Worm (Caenorhabditis elegans): Measurements from ENCODE around the gene str-181.

Gene str-181

DNA sequence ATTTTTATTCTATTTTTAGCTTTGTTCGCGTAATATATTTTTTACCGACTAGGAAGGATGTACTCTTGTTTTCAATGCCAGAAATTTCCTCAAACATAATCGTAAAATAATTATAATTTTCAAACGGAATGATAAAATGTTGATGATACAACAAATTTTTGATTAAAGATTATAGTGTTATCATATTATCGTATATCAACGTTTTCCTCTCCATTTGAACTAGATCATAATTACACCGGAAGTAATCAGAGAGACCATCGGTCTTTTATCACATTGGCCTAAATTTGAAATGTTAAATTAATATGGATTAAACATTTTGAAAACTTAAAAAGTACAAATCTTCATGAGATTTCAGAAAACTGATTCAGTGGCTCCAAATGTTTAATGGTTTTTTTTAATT lies 14.2 kb upstream of the str-181 start:
- TF ChIP-seq nhr-12 (tag; optimal IDR thresholded peaks at IDR 0.05): no peak
- TF ChIP-seq cnd-1 (tag; optimal IDR thresholded peaks at IDR 0.05): no peak

- TF ChIP-seq ham-2 (GFP tag; optimal IDR thresholded peaks at IDR 0.05) (no peak), pha-4 (tag; optimal IDR thresholded peaks at IDR 0.05) (no peak), nhr-28 (tag; optimal IDR thresholded peaks at IDR 0.05) (no peak), ceh-83 (GFP tag; optimal IDR thresholded peaks at IDR 0.05) (no peak), sptf-1 (tag; optimal IDR thresholded peaks at IDR 0.05) (no peak), cnd-1 (tag; optimal IDR thresholded peaks at IDR 0.05) (no peak), unc-62 (GFP tag; optimal IDR thresholded peaks at IDR 0.05) (no peak), blmp-1 (tag; optimal IDR thresholded peaks at IDR 0.05) (no peak), ceh-39 (tag; optimal IDR thresholded peaks at IDR 0.05) (no peak), ceh-43 (GFP tag; optimal IDR thresholded peaks at IDR 0.05) (no peak), unc-120 (tag; optimal IDR thresholded peaks at IDR 0.05; ENCODE audit: poor library complexity, severe bottlenecking) (no peak), flh-1 (GFP tag; optimal IDR thresholded peaks at IDR 0.05) (no peak), hlh-1 (tag; optimal IDR thresholded peaks at IDR 0.05) (no peak), nhr-76 (tag; optimal IDR thresholded peaks at IDR 0.05) (no peak), drap-1 (GFP tag; optimal IDR thresholded peaks at IDR 0.05) (no peak), elt-1 (tag; optimal IDR thresholded peaks at IDR 0.05; ENCODE audit: borderline replicate concordance, insufficient read depth) (no peak), M03D4.4 (tag; optimal IDR thresholded peaks at IDR 0.05) (no peak), mep-1 (tag; optimal IDR thresholded peaks at IDR 0.05) (no peak), snpc-4 (tag; optimal IDR thresholded peaks at IDR 0.05) (no peak)
These were observed 10.7 kb upstream of the str-181 start, which contains the start of gene R11D1.10 for ce11 chrV:12729220-12729619. Gene R11D1.10 (plus strand): TSS chrV:12729520.

- no peak for TF ChIP-seq nhr-76 (tag; optimal IDR thresholded peaks at IDR 0.05)
- no peak for TF ChIP-seq lin-32 (GFP tag; optimal IDR thresholded peaks at IDR 0.05)
- peak; percentile 86 for TF ChIP-seq lin-13 (tag; optimal IDR thresholded peaks at IDR 0.05)
- TF ChIP-seq hlh-1 (tag; optimal IDR thresholded peaks at IDR 0.05): peak; percentile 53
- TF ChIP-seq unc-120 (tag; optimal IDR thresholded peaks at IDR 0.05; ENCODE audit: poor library complexity, severe bottlenecking): no peak
- no peak for TF ChIP-seq elt-3 (tag; optimal IDR thresholded peaks at IDR 0.05)
- no peak for TF ChIP-seq elt-1 (tag; optimal IDR thresholded peaks at IDR 0.05; ENCODE audit: borderline replicate concordance, insufficient read depth)
- peak; percentile 89 for TF ChIP-seq nhr-237 (tag; optimal IDR thresholded peaks at IDR 0.05)
- TF ChIP-seq ces-1 (GFP tag; optimal IDR thresholded peaks at IDR 0.05): peak; percentile 81
- no peak for TF ChIP-seq nhr-12 (tag; optimal IDR thresholded peaks at IDR 0.05)
- TF ChIP-seq lsy-2 (tag; optimal IDR thresholded peaks at IDR 0.05): peak; percentile 87
- no peak for TF ChIP-seq ceh-43 (GFP tag; optimal IDR thresholded peaks at IDR 0.05)
- no peak for TF ChIP-seq ham-2 (GFP tag; optimal IDR thresholded peaks at IDR 0.05)
- TF ChIP-seq snpc-4 (tag; optimal IDR thresholded peaks at IDR 0.05): no peak
- peak; percentile 34 for TF ChIP-seq mab-5 (tag; optimal IDR thresholded peaks at IDR 0.05)
- no peak for TF ChIP-seq zip-8 (tag; optimal IDR thresholded peaks at IDR 0.05)
- TF ChIP-seq pha-4 (tag; optimal IDR thresholded peaks at IDR 0.05): peak; percentile 77
- TF ChIP-seq ceh-39 (tag; optimal IDR thresholded peaks at IDR 0.05): peak; percentile 75
- TF ChIP-seq sem-2 (GFP tag; optimal IDR thresholded peaks at IDR 0.05): no peak
- no peak for TF ChIP-seq tbx-8 (GFP tag; optimal IDR thresholded peaks at IDR 0.05)
- TF ChIP-seq mls-2 (tag; optimal IDR thresholded peaks at IDR 0.05): no peak
- peak; percentile 77 for TF ChIP-seq mep-1 (tag; optimal IDR thresholded peaks at IDR 0.05)
- no peak for TF ChIP-seq bed-3 (GFP tag; optimal IDR thresholded peaks at IDR 0.05)
- no peak for TF ChIP-seq unc-39 (tag; optimal IDR thresholded peaks at IDR 0.05)
- TF ChIP-seq sptf-1 (tag; optimal IDR thresholded peaks at IDR 0.05): no peak
- TF ChIP-seq unc-62 (GFP tag; optimal IDR thresholded peaks at IDR 0.05): peak; percentile 16
- no peak for TF ChIP-seq blmp-1 (tag; optimal IDR thresholded peaks at IDR 0.05)
- TF ChIP-seq flh-1 (GFP tag; optimal IDR thresholded peaks at IDR 0.05): no peak
- TF ChIP-seq M03D4.4 (tag; optimal IDR thresholded peaks at IDR 0.05): no peak
- TF ChIP-seq nhr-28 (tag; optimal IDR thresholded peaks at IDR 0.05): no peak
- TF ChIP-seq cnd-1 (tag; optimal IDR thresholded peaks at IDR 0.05): peak; percentile 28
- no peak for TF ChIP-seq ceh-83 (GFP tag; optimal IDR thresholded peaks at IDR 0.05)
- TF ChIP-seq nhr-2 (tag; optimal IDR thresholded peaks at IDR 0.05): peak; percentile 53
- TF ChIP-seq ztf-11 (tag; optimal IDR thresholded peaks at IDR 0.05): no peak
- no peak for TF ChIP-seq drap-1 (GFP tag; optimal IDR thresholded peaks at IDR 0.05)
These were observed 9.6 kb upstream of the str-181 start, which contains the start of the genes rpl-28 and mrpl-49 for ce11 chrV:12728062-12728665. Gene rpl-28 (minus strand): TSS chrV:12728112. Gene mrpl-49 (plus strand): TSS chrV:12728631.
